Worm (Caenorhabditis elegans) whole organism, mixed stage, embryonic: ENCODE measurements around the gene Y17G7B.23.

ENCODE experiments used
- M03D4.4 ChIP-seq: sonication (generic microtip); optimal IDR thresholded peaks from 2 replicates; lab custom pipeline; 2017; ENCODE audit warnings: mild to moderate bottlenecking, missing genetic modification characterization, missing compliant biosample characterization
- blmp-1 ChIP-seq: fragments of 150-350 bp; optimal IDR thresholded peaks from 2 replicates; lab custom pipeline; 2014; ENCODE audit warnings: missing biosample characterization, missing genetic modification characterization
- ces-1 ChIP-seq: fragments of 150-350 bp; optimal IDR thresholded peaks from 2 replicates; lab custom pipeline; 2014; ENCODE audit warnings: missing biosample characterization, missing genetic modification reagents, missing genetic modification characterization
- elt-1 ChIP-seq: sonication (generic microtip); optimal IDR thresholded peaks from 2 replicates; lab custom pipeline; 2017; ENCODE audit warnings: missing genetic modification characterization, mild to moderate bottlenecking, missing compliant biosample characterization, antibody characterized with exemption, moderate library complexity, borderline replicate concordance; ENCODE audit not compliant: insufficient read depth
- ham-2 ChIP-seq: fragments of 200-800 bp; sonication (Bioruptor generic); optimal IDR thresholded peaks from 2 replicates; lab custom pipeline; 2018; ENCODE audit warnings: mild to moderate bottlenecking, missing genetic modification characterization, missing compliant biosample characterization
- lin-32 ChIP-seq: fragments of 200-800 bp; sonication (Bioruptor generic); optimal IDR thresholded peaks from 2 replicates; lab custom pipeline; 2018; ENCODE audit warnings: mild to moderate bottlenecking, missing genetic modification characterization, missing compliant biosample characterization
- nhr-2 ChIP-seq: fragments of 150-350 bp; optimal IDR thresholded peaks from 2 replicates; lab custom pipeline; 2014; ENCODE audit warnings: missing biosample characterization, missing genetic modification characterization
- nhr-237 ChIP-seq: fragments of 150-350 bp; optimal IDR thresholded peaks from 2 replicates; lab custom pipeline; 2014; ENCODE audit warnings: missing biosample characterization, missing genetic modification characterization
- nhr-76 ChIP-seq: sonication (generic microtip); optimal IDR thresholded peaks from 2 replicates; lab custom pipeline; 2017; ENCODE audit warnings: missing biosample characterization, missing genetic modification characterization
- snpc-4 ChIP-seq: fragments of 150-350 bp; optimal IDR thresholded peaks from 2 replicates; lab custom pipeline; 2014; ENCODE audit warnings: missing biosample characterization, missing genetic modification characterization
- sptf-1 ChIP-seq: sonication (generic microtip); optimal IDR thresholded peaks from 2 replicates; lab custom pipeline; 2017; ENCODE audit warnings: mild to moderate bottlenecking, missing genetic modification characterization, moderate library complexity, missing compliant biosample characterization
- tbx-8 ChIP-seq: fragments of 200-800 bp; sonication (Bioruptor generic); optimal IDR thresholded peaks from 2 replicates; lab custom pipeline; 2018; ENCODE audit warnings: mild to moderate bottlenecking, missing genetic modification characterization, moderate library complexity, missing compliant biosample characterization
- unc-39 ChIP-seq: fragments of 150-350 bp; optimal IDR thresholded peaks from 2 replicates; lab custom pipeline; 2014; ENCODE audit warnings: missing biosample characterization, missing genetic modification characterization
- ztf-11 ChIP-seq: fragments of 150-350 bp; optimal IDR thresholded peaks from 2 replicates; lab custom pipeline; 2014; ENCODE audit warnings: missing biosample characterization, missing genetic modification characterization

- TF ChIP-seq nhr-2 (tag; lab: Kevin White, UChicago) (no peak), ces-1 (GFP tag; lab: Kevin White, UChicago) (peak; percentile 39), ztf-11 (tag; lab: Kevin White, UChicago) (no peak), nhr-76 (tag; lab: Kevin White, UChicago) (no peak), M03D4.4 (no peak), lin-32 (GFP tag; lab: Kevin White, UChicago) (no peak), unc-39 (no peak), blmp-1 (tag; lab: Kevin White, UChicago) (no peak), elt-1 (tag; lab: Kevin White, UChicago) (no peak), nhr-237 (tag; lab: Kevin White, UChicago) (no peak), sptf-1 (tag; lab: Kevin White, UChicago) (no peak), ham-2 (GFP tag; lab: Kevin White, UChicago) (no peak), snpc-4 (no peak), tbx-8 (GFP tag; lab: Kevin White, UChicago) (no peak)
Observed at ce11 chrII:12023315-12023878, 24.4 kb downstream of the Y17G7B.23 start, which contains the start of gene Y17G7B.12.
